Fruit fly (Drosophila melanogaster): ENCODE measurements around the gene CG12177.

DNA sequence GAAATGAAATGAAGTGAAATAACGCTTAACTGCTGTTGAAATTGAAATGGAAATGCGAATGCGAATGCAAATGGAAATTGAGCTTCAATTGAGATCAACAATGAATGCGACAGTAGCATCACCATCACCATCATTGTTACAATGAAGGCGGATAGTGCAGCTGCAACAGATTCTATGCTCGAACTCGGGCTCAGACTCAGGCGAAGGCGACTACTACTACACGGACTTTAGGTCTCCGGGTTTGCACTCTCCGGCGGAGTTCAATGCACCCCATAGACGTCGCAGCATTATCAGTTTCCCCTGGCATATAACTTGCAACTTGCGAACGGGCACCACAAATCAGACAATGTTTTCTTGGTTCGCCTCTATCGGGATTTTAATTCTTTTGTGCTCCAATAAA, 31.5 kb downstream of the CG12177 start:
- TF ChIP-seq EcR (GFP tag; optimal IDR thresholded peaks at IDR 0.05) (no peak), pan (optimal IDR thresholded peaks at IDR 0.05) (no peak), CG8478 (optimal IDR thresholded peaks at IDR 0.05) (no peak), psq (optimal IDR thresholded peaks at IDR 0.05) (no peak), Dll (optimal IDR thresholded peaks at IDR 0.05) (no peak)

Data from whole organism.